Fruit fly (Drosophila melanogaster) whole organism, prepupa: ENCODE measurements around the gene kis.

Experiments used
- CG10669 ChIP-seq: fragments of 200-800 bp; sonication (Bioruptor generic); optimal IDR thresholded peaks from 3 replicates; lab custom pipeline; 2018; ENCODE audit warnings: missing biosample characterization, mild to moderate bottlenecking, missing genetic modification characterization, moderate library complexity
- CG3032 ChIP-seq: fragments of 200-800 bp; optimal IDR thresholded peaks from 2 replicates; lab custom pipeline; 2019; ENCODE audit warnings: missing biosample characterization, mild to moderate bottlenecking, missing genetic modification characterization, moderate library complexity
- CG31627 ChIP-seq: fragments of 200-800 bp; sonication (Bioruptor generic); optimal IDR thresholded peaks from 3 replicates; lab custom pipeline; 2016; ENCODE audit warnings: missing biosample characterization, missing genetic modification characterization
- CG3919 ChIP-seq: fragments of 200-800 bp; sonication (Bioruptor generic); optimal IDR thresholded peaks from 3 replicates; lab custom pipeline; 2016; ENCODE audit warnings: missing biosample characterization, missing genetic modification characterization
- CG6808 ChIP-seq: fragments of 200-800 bp; sonication (Bioruptor generic); optimal IDR thresholded peaks from 3 replicates; lab custom pipeline; 2017; ENCODE audit warnings: missing biosample characterization, missing genetic modification characterization, mild to moderate bottlenecking, moderate library complexity, missing genetic modification reagents
- CG9139 ChIP-seq: fragments of 200-800 bp; sonication (Bioruptor generic); optimal IDR thresholded peaks from 3 replicates; lab custom pipeline; 2017; ENCODE audit warnings: missing biosample characterization, mild to moderate bottlenecking, missing genetic modification characterization
- Eip93F ChIP-seq: fragments of 200-800 bp; sonication (Bioruptor generic); optimal IDR thresholded peaks from 2 replicates; lab custom pipeline; 2016; ENCODE audit warnings: missing biosample characterization, mild to moderate bottlenecking, missing genetic modification characterization
- Sox15 ChIP-seq: fragments of 200-800 bp; sonication (Bioruptor generic); optimal IDR thresholded peaks from 3 replicates; lab custom pipeline; 2016; ENCODE audit warnings: missing biosample characterization, missing genetic modification characterization
- cyc ChIP-seq: fragments of 200-800 bp; sonication (Bioruptor generic); optimal IDR thresholded peaks from 3 replicates; lab custom pipeline; 2016; ENCODE audit warnings: missing biosample characterization, missing genetic modification characterization
- fd59A ChIP-seq: fragments of 200-800 bp; sonication (Bioruptor generic); optimal IDR thresholded peaks from 2 replicates; lab custom pipeline; 2017; ENCODE audit warnings: missing biosample characterization, mild to moderate bottlenecking, missing genetic modification characterization, missing genetic modification reagents
- lz ChIP-seq: fragments of 200-800 bp; sonication (Bioruptor generic); optimal IDR thresholded peaks from 3 replicates; lab custom pipeline; 2016; ENCODE audit warnings: missing biosample characterization, missing genetic modification characterization
- pdm3 ChIP-seq: fragments of 200-800 bp; sonication (Bioruptor generic); optimal IDR thresholded peaks from 3 replicates; lab custom pipeline; 2016; ENCODE audit warnings: missing biosample characterization, missing genetic modification characterization
- topi ChIP-seq: fragments of 200-800 bp; sonication (Bioruptor generic); optimal IDR thresholded peaks from 3 replicates; lab custom pipeline; 2016; ENCODE audit warnings: missing biosample characterization, missing genetic modification characterization

- TF ChIP-seq CG9139 (GFP tag; lab: Kevin White, UChicago) (peak; percentile 58), CG3032 (tag; lab: Kevin White, UChicago) (no peak), lz (GFP tag; lab: Kevin White, UChicago) (peak; percentile 45), pdm3 (GFP tag; lab: Kevin White, UChicago) (peak; percentile 75), CG3919 (GFP tag; lab: Kevin White, UChicago) (peak; percentile 65), cyc (GFP tag; lab: Kevin White, UChicago) (peak; percentile 46), topi (peak; percentile 13), Sox15 (GFP tag; lab: Kevin White, UChicago) (peak; percentile 37), CG10669 (no peak), CG31627 (peak; percentile 7), fd59A (no peak), CG6808 (GFP tag; lab: Kevin White, UChicago) (peak; percentile 70), Eip93F (no peak)
Observed at dm6 chr2L:171499-172250, 78.9 kb downstream of the kis start.
